Fruit fly (Drosophila melanogaster): ENCODE results near the gene SerRS.

DNA sequence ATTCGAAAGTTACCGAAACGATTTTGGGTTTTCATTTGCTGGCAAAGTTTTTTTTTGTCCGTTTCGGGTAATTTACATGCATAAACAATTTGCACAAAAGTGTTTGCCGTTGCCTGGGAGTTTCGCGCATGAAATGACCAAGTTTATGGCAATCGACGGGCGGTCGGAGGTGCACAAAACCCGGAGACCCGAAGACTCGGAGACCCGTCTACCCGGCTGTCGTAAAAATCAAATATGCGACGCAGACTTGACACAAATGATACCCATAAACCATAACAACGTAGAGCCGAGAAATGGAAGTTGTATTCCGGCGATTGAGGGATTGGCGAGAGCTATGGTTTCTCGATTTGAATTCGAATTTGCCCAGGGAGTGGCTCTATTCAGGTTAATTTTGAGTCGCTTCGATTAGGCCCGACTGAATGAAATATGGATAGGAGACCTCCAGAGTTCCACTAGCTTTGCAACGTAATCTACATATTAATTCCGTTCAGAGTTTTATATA, 30.2 kb downstream of the SerRS start:
- TF ChIP-seq CG34367 (tag; optimal IDR thresholded peaks at IDR 0.05) (no peak), CG10348 (GFP tag; IDR thresholded peaks at IDR 0.05) (no peak), CG8301 (tag; optimal IDR thresholded peaks at IDR 0.05) (no peak), CG32121 (GFP tag; IDR thresholded peaks at IDR 0.05) (no peak), gl (tag; optimal IDR thresholded peaks at IDR 0.05) (no peak), CG8159 (tag; optimal IDR thresholded peaks at IDR 0.05) (no peak), Snoo (tag; optimal IDR thresholded peaks at IDR 0.05) (no peak), Ets98B (GFP tag; IDR thresholded peaks at IDR 0.05) (no peak), rn (GFP tag; IDR thresholded peaks at IDR 0.05) (no peak), CG13204 (GFP tag; optimal IDR thresholded peaks at IDR 0.05) (no peak), fd96Ca (GFP tag; IDR thresholded peaks at IDR 0.05) (no peak), CG4496 (GFP tag; IDR thresholded peaks at IDR 0.05) (no peak), CG14655 (GFP tag; optimal IDR thresholded peaks at IDR 0.05) (no peak)
